Worm (Caenorhabditis elegans): Measurements from ENCODE around the gene srbc-39.

DNA sequence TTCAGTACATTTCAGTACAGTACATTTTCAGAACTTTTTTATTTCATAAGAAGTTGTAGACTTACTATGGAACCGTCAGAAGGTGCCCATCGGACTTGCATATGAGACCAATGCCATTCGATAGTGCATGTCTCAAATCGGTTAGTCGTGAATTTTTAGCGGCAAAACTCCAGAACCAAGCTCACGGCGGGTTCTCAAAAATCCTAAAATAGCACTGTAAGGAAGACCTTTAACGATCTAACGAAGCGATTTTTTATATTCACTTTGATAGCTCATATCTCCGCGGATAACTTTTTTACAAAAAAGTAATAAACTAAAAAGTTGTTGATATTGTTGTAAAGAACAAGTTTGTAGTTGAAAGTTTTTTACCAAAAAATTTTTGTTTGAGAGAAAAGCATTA lies 34.7 kb upstream of the srbc-39 start, which contains the start of gene sru-25:
- TF ChIP-seq flt-1 (GFP tag; IDR thresholded peaks at IDR 0.05) (no peak), med-1 (GFP tag; optimal IDR thresholded peaks at IDR 0.05; ENCODE audit: insufficient read depth) (no peak), tab-1 (GFP tag; IDR thresholded peaks at IDR 0.05) (no peak), klf-2 (GFP tag; conservative IDR thresholded peaks at IDR 0.05) (no peak), ref-1 (GFP tag; conservative IDR thresholded peaks at IDR 0.05) (no peak), cog-1 (tag; optimal IDR thresholded peaks at IDR 0.05) (no peak), ztf-23 (GFP tag; IDR thresholded peaks at IDR 0.05) (no peak), T22C8.4 (GFP tag; IDR thresholded peaks at IDR 0.05) (no peak), ztf-29 (GFP tag; IDR thresholded peaks at IDR 0.05) (no peak)

Measured in whole organism, midembryonic.